Worm (Caenorhabditis elegans) whole organism, L4/young adult: ENCODE measurements around the gene srbc-71.

Experiments used
- W03F9.2 ChIP-seq: fragments of 150-350 bp; optimal IDR thresholded peaks from 2 replicates; lab custom pipeline; 2014; ENCODE audit warnings: missing biosample characterization, missing genetic modification characterization
- dao-5 ChIP-seq: sonication (generic microtip); optimal IDR thresholded peaks from 2 replicates; lab custom pipeline; 2016; ENCODE audit warnings: missing genotype, missing genetic modification characterization, moderate library complexity, missing compliant biosample characterization
- him-1 ChIP-seq: sonication (generic microtip); optimal IDR thresholded peaks from 2 replicates; lab custom pipeline; 2016; ENCODE audit warnings: missing genotype, missing genetic modification reagents, missing genetic modification characterization, missing compliant biosample characterization

DNA sequence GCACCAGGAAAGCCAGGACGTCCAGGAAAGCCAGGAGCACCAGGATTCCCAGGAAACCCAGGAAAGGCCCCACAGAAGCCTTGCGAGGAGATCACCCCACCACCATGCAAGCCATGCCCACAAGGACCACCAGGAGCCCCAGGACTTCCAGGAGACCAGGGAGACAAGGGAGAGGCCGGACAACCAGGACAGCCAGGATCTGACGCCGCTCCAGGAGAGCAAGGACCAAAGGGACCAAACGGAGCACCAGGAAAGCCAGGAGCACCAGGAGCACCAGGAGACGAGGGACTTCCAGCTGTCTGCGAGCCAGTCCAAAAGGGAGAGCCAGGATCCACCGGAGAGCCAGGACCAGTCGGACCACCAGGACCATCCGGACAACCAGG, 10.3 kb upstream of the srbc-71 start:
- TF ChIP-seq him-1 (tag; lab: Kevin White, UChicago), result no peak
- TF ChIP-seq dao-5, result no peak
- TF ChIP-seq W03F9.2 (tag; lab: Kevin White, UChicago), result no peak
